Worm (Caenorhabditis elegans): Measurements from ENCODE around the gene gcc-2.

- TF ChIP-seq sea-2 (GFP tag; optimal IDR thresholded peaks at IDR 0.05) (no peak), ceh-9 (tag; optimal IDR thresholded peaks at IDR 0.05) (no peak), snpc-4 (tag; optimal IDR thresholded peaks at IDR 0.05) (no peak), lin-39 (tag; optimal IDR thresholded peaks at IDR 0.05) (no peak)
These were observed 14.8 kb downstream of the gcc-2 start, which contains the start of the genes iff-1 and cdk-1 for ce11 chrIII:9747133-9747532.
